Fruit fly (Drosophila melanogaster): ENCODE measurements around the gene Cpr65Ay.

Cpr65Ay gene

DNA sequence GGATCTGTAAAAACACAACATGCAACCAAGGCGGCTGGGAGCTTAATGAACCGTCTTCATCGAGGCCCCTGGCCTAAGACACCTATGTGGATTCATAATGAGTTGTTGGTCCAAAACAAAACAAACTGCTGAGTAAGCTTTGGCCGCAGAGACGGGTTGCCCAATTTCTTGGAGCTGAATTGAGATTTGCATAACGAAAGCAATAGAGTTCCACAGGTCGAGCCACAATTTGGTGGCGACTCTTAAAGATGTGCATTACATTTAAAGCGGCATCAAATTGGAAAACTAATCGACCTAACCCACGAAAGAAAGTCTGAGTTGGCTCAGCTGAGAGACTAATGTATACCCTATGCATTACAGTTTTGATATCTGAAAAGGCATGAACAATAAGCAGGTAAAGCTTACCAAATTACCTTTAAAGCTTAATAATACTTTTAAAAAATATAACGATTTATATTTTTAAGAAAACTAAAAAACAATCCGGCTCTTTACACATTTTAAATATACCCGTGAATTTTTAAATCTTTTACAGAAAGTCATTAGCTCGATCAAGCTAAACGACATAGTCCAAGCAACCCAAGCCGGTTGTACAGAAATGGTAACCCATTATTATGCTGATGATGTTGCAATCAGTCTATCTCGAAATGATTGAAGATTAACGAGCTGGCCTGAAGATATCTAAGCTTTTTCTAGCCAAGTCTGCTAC lies 950 bp downstream of the Cpr65Ay start, which contains the start of gene CG13297 (continued):
- no peak for TF ChIP-seq CG7271 (tag; optimal IDR thresholded peaks at IDR 0.05)
- TF ChIP-seq unc-4 (GFP tag; IDR thresholded peaks at IDR 0.05; ENCODE audit: partially characterized antibody): no peak
- no peak for TF ChIP-seq z (GFP tag; IDR thresholded peaks at IDR 0.05)
- peak; percentile 86 for TF ChIP-seq CG11504 (tag; optimal IDR thresholded peaks at IDR 0.05)
- no peak for TF ChIP-seq CG13624 (GFP tag; optimal IDR thresholded peaks at IDR 0.05)
- TF ChIP-seq CG12391 (tag; optimal IDR thresholded peaks at IDR 0.05): peak; percentile 44
- TF ChIP-seq Dbx (GFP tag; IDR thresholded peaks at IDR 0.05): no peak
- no peak for TF ChIP-seq Elba2 (GFP tag; optimal IDR thresholded peaks at IDR 0.05)
- no peak for TF ChIP-seq Six4 (GFP tag; optimal IDR thresholded peaks at IDR 0.05)
- no peak for TF ChIP-seq CG11247 (GFP tag; IDR thresholded peaks at IDR 0.05)
- TF ChIP-seq Sox102F (GFP tag; optimal IDR thresholded peaks at IDR 0.05): peak; percentile 76
- TF ChIP-seq NC2β (GFP tag; optimal IDR thresholded peaks at IDR 0.05): no peak
- no peak for TF ChIP-seq Antp (GFP tag; optimal IDR thresholded peaks at IDR 0.05)
- TF ChIP-seq B-H1 (GFP tag; IDR thresholded peaks at IDR 0.05): peak; percentile 48; the same call in 2 of the 3 replicates
- no peak for TF ChIP-seq knrl (GFP tag; IDR thresholded peaks at IDR 0.05; ENCODE audit: partially characterized antibody)
- TF ChIP-seq CG10959 (GFP tag; IDR thresholded peaks at IDR 0.05): no peak
- no peak for TF ChIP-seq lbe (GFP tag; optimal IDR thresholded peaks at IDR 0.05)
- TF ChIP-seq row (GFP tag; IDR thresholded peaks at IDR 0.05): peak; percentile 70
- peak; percentile 62 for TF ChIP-seq HLH3B (GFP tag; IDR thresholded peaks at IDR 0.05)
- no peak for TF ChIP-seq Fer2 (tag; optimal IDR thresholded peaks at IDR 0.05)
- peak; percentile 25 for TF ChIP-seq CG11723 (GFP tag; optimal IDR thresholded peaks at IDR 0.05)
- TF ChIP-seq vfl (GFP tag; optimal IDR thresholded peaks at IDR 0.05): no peak
- no peak for TF ChIP-seq lola (GFP tag; optimal IDR thresholded peaks at IDR 0.05)
- peak; percentile 54; the same call in 1 of the 3 replicates for TF ChIP-seq ase (GFP tag; IDR thresholded peaks at IDR 0.05)
- TF ChIP-seq Side (GFP tag; optimal IDR thresholded peaks at IDR 0.05): no peak
- no peak for TF ChIP-seq Gug (GFP tag; IDR thresholded peaks at IDR 0.05)
- no peak for TF ChIP-seq pzg (GFP tag; optimal IDR thresholded peaks at IDR 0.05)
- TF ChIP-seq CG6654 (GFP tag; optimal IDR thresholded peaks at IDR 0.05): no peak
- peak; percentile 31 for TF ChIP-seq CG12219 (GFP tag; optimal IDR thresholded peaks at IDR 0.05)
- peak; percentile 17 for TF ChIP-seq gsb-n (tag; optimal IDR thresholded peaks at IDR 0.05)
- peak; percentile 13 for TF ChIP-seq CG1602 (GFP tag; optimal IDR thresholded peaks at IDR 0.05)
- TF ChIP-seq CG5245 (GFP tag; optimal IDR thresholded peaks at IDR 0.05): no peak
- peak; percentile 55 for TF ChIP-seq CG7556 (GFP tag; optimal IDR thresholded peaks at IDR 0.05)
- TF ChIP-seq Xrp1 (GFP tag; IDR thresholded peaks at IDR 0.05): peak; percentile 33; the same call in 1 of the 2 replicates
- TF ChIP-seq CG7372 (GFP tag; IDR thresholded peaks at IDR 0.05): no peak; the same call in 1 of the 2 replicates
- no peak for TF ChIP-seq toy (GFP tag; IDR thresholded peaks at IDR 0.05)
- TF ChIP-seq CG3407 (GFP tag; optimal IDR thresholded peaks at IDR 0.05): no peak
- TF ChIP-seq CG5953 (GFP tag; IDR thresholded peaks at IDR 0.05): no peak
- TF ChIP-seq chif (GFP tag; optimal IDR thresholded peaks at IDR 0.05): peak in 1 of 2 experiments; percentile 8
- TF ChIP-seq Abd-B (GFP tag; optimal IDR thresholded peaks at IDR 0.05): peak; percentile 53
- TF ChIP-seq CG11398 (GFP tag; optimal IDR thresholded peaks at IDR 0.05): no peak
- TF ChIP-seq mam (GFP tag; optimal IDR thresholded peaks at IDR 0.05): no peak
- TF ChIP-seq stc (GFP tag; IDR thresholded peaks at IDR 0.05): peak; percentile 53; the same call in 1 of the 2 replicates
- TF ChIP-seq Hmr (GFP tag; optimal IDR thresholded peaks at IDR 0.05): peak; percentile 6
- TF ChIP-seq yki (optimal IDR thresholded peaks at IDR 0.05): no peak
- TF ChIP-seq ro (GFP tag; IDR thresholded peaks at IDR 0.05): no peak
- no peak for TF ChIP-seq Scr (GFP tag; IDR thresholded peaks at IDR 0.05; ENCODE audit: partially characterized antibody)
- no peak for TF ChIP-seq CG16815 (GFP tag; optimal IDR thresholded peaks at IDR 0.05)
- no peak for TF ChIP-seq kay (GFP tag; optimal IDR thresholded peaks at IDR 0.05)
- TF ChIP-seq Trl (optimal IDR thresholded peaks at IDR 0.05): no peak
- no peak for TF ChIP-seq Trl (GFP tag; optimal IDR thresholded peaks at IDR 0.05)
